Fruit fly (Drosophila melanogaster) whole organism, pupa: ENCODE results near the gene CG42692.

Source experiments
- CG10348 ChIP-seq: fragments of 200-800 bp; sonication (Bioruptor generic); IDR thresholded peaks from 2 replicates; pipeline ENCODE4 v1.3.6; 2022; ENCODE audit warnings: missing biosample characterization, missing genetic modification characterization
- CG12605 ChIP-seq: fragments of 200-800 bp; sonication (Bioruptor generic); IDR thresholded peaks from 2 replicates; pipeline ENCODE4 v1.3.6; 2022; ENCODE audit warnings: missing biosample characterization, missing genetic modification characterization
- CG13204 ChIP-seq: fragments of 200-800 bp; sonication (Bioruptor generic); optimal IDR thresholded peaks from 2 replicates; lab custom pipeline; 2018; ENCODE audit warnings: missing biosample characterization, mild to moderate bottlenecking, missing genetic modification characterization, moderate library complexity
- CG14655 ChIP-seq: fragments of 200-800 bp; sonication (Bioruptor generic); optimal IDR thresholded peaks from 3 replicates; lab custom pipeline; 2017; ENCODE audit warnings: mild to moderate bottlenecking, missing biosample characterization, missing genetic modification reagents, missing genetic modification characterization
- CG15710 ChIP-seq: fragments of 200-800 bp; sonication (Bioruptor generic); optimal IDR thresholded peaks from 2 replicates; lab custom pipeline; 2018; ENCODE audit warnings: missing biosample characterization, mild to moderate bottlenecking, missing genetic modification characterization, moderate library complexity
- CG17806 ChIP-seq: fragments of 200-800 bp; sonication (Bioruptor generic); optimal IDR thresholded peaks from 2 replicates; lab custom pipeline; 2018; ENCODE audit warnings: missing biosample characterization, mild to moderate bottlenecking, missing genetic modification characterization, moderate library complexity
- CG32121 ChIP-seq: fragments of 200-800 bp; sonication (Bioruptor generic); IDR thresholded peaks from 2 replicates; pipeline ENCODE4 v1.3.6; 2022; ENCODE audit warnings: missing biosample characterization, missing genetic modification characterization
- CG34367 ChIP-seq: fragments of 200-800 bp; sonication (Bioruptor generic); optimal IDR thresholded peaks from 2 replicates; lab custom pipeline; 2018; ENCODE audit warnings: missing biosample characterization, mild to moderate bottlenecking, missing genetic modification characterization
- CG4496 ChIP-seq: fragments of 200-800 bp; sonication (Bioruptor generic); IDR thresholded peaks from 3 replicates; pipeline ENCODE4 v1.3.6; 2022; ENCODE audit warnings: missing biosample characterization, missing genetic modification characterization
- CG8159 ChIP-seq: fragments of 200-800 bp; sonication (Bioruptor generic); optimal IDR thresholded peaks from 3 replicates; lab custom pipeline; 2018; ENCODE audit warnings: missing biosample characterization, mild to moderate bottlenecking, missing genetic modification characterization, moderate library complexity
- CG8301 ChIP-seq: fragments of 200-800 bp; sonication (Bioruptor generic); optimal IDR thresholded peaks from 2 replicates; lab custom pipeline; 2018; ENCODE audit warnings: missing biosample characterization, mild to moderate bottlenecking, missing genetic modification characterization
- CG9948 ChIP-seq: fragments of 200-800 bp; sonication (Bioruptor generic); optimal IDR thresholded peaks from 2 replicates; lab custom pipeline; 2018; ENCODE audit warnings: missing biosample characterization, mild to moderate bottlenecking, missing genetic modification characterization, moderate library complexity
- D1 ChIP-seq: fragments of 200-800 bp; sonication (Bioruptor generic); optimal IDR thresholded peaks from 2 replicates; lab custom pipeline; 2018; ENCODE audit warnings: missing biosample characterization, mild to moderate bottlenecking, missing genetic modification characterization, moderate library complexity
- EcR ChIP-seq: fragments of 200-800 bp; sonication (Bioruptor generic); optimal IDR thresholded peaks from 3 replicates; lab custom pipeline; 2019; ENCODE audit warnings: missing biosample characterization, missing genetic modification characterization, mild to moderate bottlenecking, moderate library complexity, missing genetic modification reagents
- Ets98B ChIP-seq: fragments of 200-800 bp; sonication (Bioruptor generic); IDR thresholded peaks from 2 replicates; pipeline ENCODE4 v1.3.6; 2022; ENCODE audit warnings: missing biosample characterization, missing genetic modification characterization
- Pif1A ChIP-seq: fragments of 200-800 bp; sonication (Bioruptor generic); optimal IDR thresholded peaks from 3 replicates; lab custom pipeline; 2016; ENCODE audit warnings: missing biosample characterization, missing genetic modification characterization
- Pif1B ChIP-seq: fragments of 200-800 bp; sonication (Bioruptor generic); optimal IDR thresholded peaks from 3 replicates; lab custom pipeline; 2016; ENCODE audit warnings: missing biosample characterization, missing genetic modification characterization
- Snoo ChIP-seq: fragments of 200-800 bp; sonication (Bioruptor generic); optimal IDR thresholded peaks from 3 replicates; lab custom pipeline; 2017; ENCODE audit warnings: missing biosample characterization, mild to moderate bottlenecking, missing genetic modification characterization, inconsistent platforms
- fd96Ca ChIP-seq: fragments of 200-800 bp; sonication (Bioruptor generic); IDR thresholded peaks from 3 replicates; pipeline ENCODE4 v1.3.6; 2022; ENCODE audit warnings: missing biosample characterization, missing genetic modification characterization
- rn ChIP-seq: fragments of 200-800 bp; sonication (Bioruptor generic); IDR thresholded peaks from 2 replicates; pipeline ENCODE4 v1.3.6; 2022; ENCODE audit warnings: missing biosample characterization, missing genetic modification characterization

The CG42692 gene

dm6 chr2L:14007801-14008200 is at the start of gene CG42692:
Gene CG42692, plus strand, starts transcription at chr2L:14008101.
- TF ChIP-seq rn (GFP tag; lab: Robert Waterston, UW) (no peak), CG14655 (GFP tag; lab: Kevin White, UChicago) (no peak), Ets98B (no peak), CG8301 (no peak), CG15710 (tag; lab: Kevin White, UChicago) (no peak), CG12605 (GFP tag; lab: Robert Waterston, UW) (no peak), CG9948 (no peak), EcR (GFP tag; lab: Kevin White, UChicago) (no peak), Snoo (tag; lab: Kevin White, UChicago) (no peak), CG34367 (tag; lab: Kevin White, UChicago) (no peak)

dm6 chr2L:13960399-13960798 is 47.5 kb upstream of the CG42692 start:
- TF ChIP-seq CG10348 (GFP tag; lab: Robert Waterston, UW): no peak
- TF ChIP-seq D1 (tag; lab: Kevin White, UChicago): no peak
- TF ChIP-seq Snoo (tag; lab: Kevin White, UChicago): no peak
- no peak for TF ChIP-seq CG4496 (GFP tag; lab: Robert Waterston, UW)
- no peak for TF ChIP-seq Pif1B
- TF ChIP-seq CG32121 (GFP tag; lab: Robert Waterston, UW): no peak
- no peak for TF ChIP-seq CG8159 (tag; lab: Kevin White, UChicago)
- no peak for TF ChIP-seq CG13204 (GFP tag; lab: Kevin White, UChicago)
- TF ChIP-seq Ets98B: no peak
- TF ChIP-seq CG14655 (GFP tag; lab: Kevin White, UChicago): no peak
- no peak for TF ChIP-seq CG12605 (GFP tag; lab: Robert Waterston, UW)
- TF ChIP-seq fd96Ca (GFP tag; lab: Robert Waterston, UW): no peak
- TF ChIP-seq rn (GFP tag; lab: Robert Waterston, UW): no peak
- no peak for TF ChIP-seq CG34367 (tag; lab: Kevin White, UChicago)
- no peak for TF ChIP-seq EcR (GFP tag; lab: Kevin White, UChicago)
- no peak for TF ChIP-seq CG9948
- TF ChIP-seq, all 21 proteins: peak for 0

- TF ChIP-seq CG4496 (GFP tag; lab: Robert Waterston, UW) (no peak), rn (GFP tag; lab: Robert Waterston, UW) (no peak)
These were observed 44.3 kb upstream of the CG42692 start, which contains the start of gene NimB1 for dm6 chr2L:13963467-13964122. Gene NimB1, plus strand, starts transcription at chr2L:13963507.

- TF ChIP-seq CG34367 (tag; lab: Kevin White, UChicago): no peak
- TF ChIP-seq CG12605 (GFP tag; lab: Robert Waterston, UW): no peak
- no peak for TF ChIP-seq fd96Ca (GFP tag; lab: Robert Waterston, UW)
- no peak for TF ChIP-seq CG15710 (tag; lab: Kevin White, UChicago)
- no peak for TF ChIP-seq CG13204 (GFP tag; lab: Kevin White, UChicago)
- no peak for TF ChIP-seq Pif1A (GFP tag; lab: Kevin White, UChicago)
- TF ChIP-seq D1 (tag; lab: Kevin White, UChicago): no peak
- TF ChIP-seq CG8159 (tag; lab: Kevin White, UChicago): no peak
- no peak for TF ChIP-seq CG32121 (GFP tag; lab: Robert Waterston, UW)
- no peak for TF ChIP-seq EcR (GFP tag; lab: Kevin White, UChicago)
- no peak for TF ChIP-seq Pif1B
- TF ChIP-seq CG10348 (GFP tag; lab: Robert Waterston, UW): no peak
- no peak for TF ChIP-seq rn (GFP tag; lab: Robert Waterston, UW)
- no peak for TF ChIP-seq CG4496 (GFP tag; lab: Robert Waterston, UW)
- TF ChIP-seq Snoo (tag; lab: Kevin White, UChicago): no peak
- no peak for TF ChIP-seq Ets98B
- TF ChIP-seq CG8301: no peak
- TF ChIP-seq CG14655 (GFP tag; lab: Kevin White, UChicago): no peak
- no peak for TF ChIP-seq CG17806 (tag; lab: Kevin White, UChicago)
- no peak for TF ChIP-seq CG9948
These were observed 41.1 kb upstream of the CG42692 start, which contains the start of gene NimB2 for dm6 chr2L:13966732-13967316. Gene NimB2, minus strand, starts transcription at chr2L:13967018.

DNA sequence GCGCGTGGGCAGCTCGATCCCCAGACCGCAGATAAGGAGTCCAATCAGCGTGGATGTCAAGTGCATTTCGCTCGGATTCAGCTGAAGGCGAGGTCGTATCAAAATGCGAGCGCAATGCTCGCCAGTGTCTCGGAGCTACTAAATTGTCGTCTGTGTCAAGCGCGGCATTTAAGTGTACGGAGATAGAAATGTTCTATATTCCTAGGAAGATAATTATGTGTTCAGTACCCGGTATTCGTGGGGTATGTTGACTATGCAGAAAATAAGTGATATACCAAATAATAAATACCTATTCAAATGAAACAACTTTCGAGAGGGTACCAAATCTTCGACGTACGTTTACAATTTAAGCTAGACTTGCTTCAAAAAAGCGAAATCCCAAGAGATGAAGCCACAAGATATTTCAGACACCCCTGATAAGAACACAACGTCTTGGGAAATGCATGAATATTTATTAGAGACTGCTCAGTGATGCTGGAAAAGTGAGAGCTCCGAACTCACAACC is 40.0 kb upstream of the CG42692 start, which contains the start of gene NimB3:
NimB3 (minus strand) TSS at position 140 of the 505 bp plus-strand sequence.
- TF ChIP-seq fd96Ca (GFP tag; lab: Robert Waterston, UW) (no peak), CG15710 (tag; lab: Kevin White, UChicago) (no peak), CG10348 (GFP tag; lab: Robert Waterston, UW) (no peak), CG8159 (tag; lab: Kevin White, UChicago) (no peak), CG32121 (GFP tag; lab: Robert Waterston, UW) (no peak), CG4496 (GFP tag; lab: Robert Waterston, UW) (no peak), CG13204 (GFP tag; lab: Kevin White, UChicago) (no peak), rn (GFP tag; lab: Robert Waterston, UW) (no peak), CG12605 (GFP tag; lab: Robert Waterston, UW) (no peak), Pif1A (GFP tag; lab: Kevin White, UChicago) (no peak), D1 (tag; lab: Kevin White, UChicago) (no peak), EcR (GFP tag; lab: Kevin White, UChicago) (no peak), CG34367 (tag; lab: Kevin White, UChicago) (no peak), CG8301 (no peak)
